Worm (Caenorhabditis elegans): ENCODE measurements around the gene Y57G7A.11.

Y57G7A.11 gene

ce11 chrII:1242475-1242874 lies 34.2 kb downstream of the Y57G7A.11 start (continued):
- TF ChIP-seq snu-23 (GFP tag; optimal IDR thresholded peaks at IDR 0.05) (no peak), nhr-71 (tag; optimal IDR thresholded peaks at IDR 0.05) (peak; percentile 11)

- no peak for TF ChIP-seq swsn-7 (tag; optimal IDR thresholded peaks at IDR 0.05)
- TF ChIP-seq blmp-1 (tag; optimal IDR thresholded peaks at IDR 0.05): peak; percentile 99
- no peak for TF ChIP-seq unc-130 (tag; optimal IDR thresholded peaks at IDR 0.05)
- no peak for TF ChIP-seq snu-23 (GFP tag; optimal IDR thresholded peaks at IDR 0.05)
Measured at ce11 chrII:1241176-1241730, 35.4 kb downstream of the Y57G7A.11 start.

ce11 chrII:1240436-1240835 lies 36.2 kb downstream of the Y57G7A.11 start:
- TF ChIP-seq rnt-1 (tag; optimal IDR thresholded peaks at IDR 0.05) (no peak), blmp-1 (tag; optimal IDR thresholded peaks at IDR 0.05) (peak; percentile 48), efl-1 (optimal IDR thresholded peaks at IDR 0.05) (no peak), efl-1 (GFP tag; optimal IDR thresholded peaks at IDR 0.05 in 1 of 2) (peak in 1 of 2 experiments; percentile 7)

DNA sequence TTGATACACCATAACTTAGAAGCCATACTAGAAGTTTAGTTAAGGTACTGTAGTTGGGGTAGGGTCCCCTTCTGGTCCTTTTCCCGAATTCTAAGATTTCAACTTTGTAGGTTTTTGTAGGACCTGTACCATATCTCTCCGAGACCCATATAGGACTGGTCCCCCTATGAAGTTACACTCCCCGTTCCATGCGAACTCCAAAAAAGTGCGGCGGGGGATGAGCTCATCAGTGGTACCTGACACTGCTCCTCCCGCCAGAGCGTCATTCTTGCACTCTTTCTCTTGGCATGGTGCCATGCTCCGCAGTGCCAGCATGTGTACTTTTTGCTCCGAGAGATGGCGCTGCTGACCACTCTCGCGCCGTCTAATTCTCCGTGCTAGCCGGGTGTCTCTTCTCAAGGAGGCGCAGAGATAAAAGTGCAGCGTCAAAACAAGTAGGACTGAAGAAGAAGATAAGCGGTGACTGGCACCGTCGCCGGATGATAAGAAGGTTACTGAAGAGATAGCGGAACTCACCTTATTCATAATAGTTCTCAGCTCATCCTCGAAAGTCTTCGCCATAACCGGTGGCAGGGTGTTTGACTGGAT lies 37.2 kb downstream of the Y57G7A.11 start:
- peak in 1 of 2 experiments; percentile 37 for TF ChIP-seq efl-1 (optimal IDR thresholded peaks at IDR 0.05)
- TF ChIP-seq efl-1 (GFP tag; optimal IDR thresholded peaks at IDR 0.05 in 1 of 2): peak in 1 of 2 experiments; percentile 40
- no peak for TF ChIP-seq nhr-20 (tag; optimal IDR thresholded peaks at IDR 0.05)
- TF ChIP-seq lin-15B (tag; optimal IDR thresholded peaks at IDR 0.05): no peak
- no peak for TF ChIP-seq sptf-1 (tag; optimal IDR thresholded peaks at IDR 0.05)
- no peak for TF ChIP-seq fkh-4 (tag; optimal IDR thresholded peaks at IDR 0.05; ENCODE audit: borderline replicate concordance)
- peak; percentile 21 for TF ChIP-seq rnt-1 (tag; optimal IDR thresholded peaks at IDR 0.05)
- peak; percentile 16 for TF ChIP-seq lin-14 (GFP tag; optimal IDR thresholded peaks at IDR 0.05)
- no peak for TF ChIP-seq ztf-11 (tag; optimal IDR thresholded peaks at IDR 0.05)
- peak; percentile 42 for TF ChIP-seq elt-2 (tag; optimal IDR thresholded peaks at IDR 0.05)
- TF ChIP-seq elt-3 (tag; optimal IDR thresholded peaks at IDR 0.05): peak in 1 of 6 experiments; percentile 10
- peak; percentile 17 for TF ChIP-seq ztf-4 (tag; optimal IDR thresholded peaks at IDR 0.05)
- no peak for TF ChIP-seq irx-1 (tag; optimal IDR thresholded peaks at IDR 0.05)
- no peak for TF ChIP-seq egl-27 (tag; optimal IDR thresholded peaks at IDR 0.05)
- TF ChIP-seq lsy-2 (tag; optimal IDR thresholded peaks at IDR 0.05): no peak
- peak; percentile 25 for TF ChIP-seq fkh-10 (GFP tag; optimal IDR thresholded peaks at IDR 0.05)
- TF ChIP-seq zip-4 (GFP tag; optimal IDR thresholded peaks at IDR 0.05): no peak
- TF ChIP-seq dpl-1 (GFP tag; optimal IDR thresholded peaks at IDR 0.05): no peak
- TF ChIP-seq dsc-1 (tag; optimal IDR thresholded peaks at IDR 0.05): no peak
- peak; percentile 22 for TF ChIP-seq blmp-1 (tag; optimal IDR thresholded peaks at IDR 0.05)

DNA sequence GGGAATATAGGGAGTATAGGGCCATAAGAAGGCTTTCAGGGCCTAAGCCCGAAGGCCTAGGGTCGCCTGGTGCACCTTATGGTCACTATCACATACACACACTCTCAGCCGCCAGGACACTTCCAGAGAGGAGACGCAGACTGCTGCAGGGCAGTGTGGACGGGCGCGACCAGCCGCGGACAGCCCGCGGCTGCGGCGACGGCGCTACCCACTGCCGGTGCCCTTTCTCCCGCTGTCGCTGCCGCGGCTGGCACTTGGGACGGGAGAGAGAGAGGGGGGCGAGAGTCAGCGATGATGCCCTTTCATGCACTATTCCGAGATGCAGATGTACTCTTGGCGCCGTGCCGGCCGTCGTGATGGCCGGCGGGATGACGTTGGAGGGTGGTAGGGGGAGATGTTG lies 38.8 kb downstream of the Y57G7A.11 start:
- no peak for TF ChIP-seq ama-1 (optimal IDR thresholded peaks at IDR 0.05)
- TF ChIP-seq zag-1 (tag; optimal IDR thresholded peaks at IDR 0.05): no peak
- TF ChIP-seq nhr-11 (tag; optimal IDR thresholded peaks at IDR 0.05): no peak
- TF ChIP-seq snpc-4 (tag; optimal IDR thresholded peaks at IDR 0.05): no peak
- peak; percentile 67 for TF ChIP-seq lin-14 (GFP tag; optimal IDR thresholded peaks at IDR 0.05)
- peak; percentile 92 for TF ChIP-seq ceh-8 (GFP tag; optimal IDR thresholded peaks at IDR 0.05)
- TF ChIP-seq egl-13 (tag; optimal IDR thresholded peaks at IDR 0.05): peak; percentile 21
- TF ChIP-seq hlh-17 (GFP tag; optimal IDR thresholded peaks at IDR 0.05; ENCODE audit: borderline replicate concordance): no peak
- no peak for TF ChIP-seq pqm-1 (tag; optimal IDR thresholded peaks at IDR 0.05)
- peak; percentile 23 for TF ChIP-seq nhr-71 (tag; optimal IDR thresholded peaks at IDR 0.05)
- no peak for TF ChIP-seq xbp-1 (tag; optimal IDR thresholded peaks at IDR 0.05)
- no peak for TF ChIP-seq ceh-63 (GFP tag; optimal IDR thresholded peaks at IDR 0.05)
- TF ChIP-seq nhr-77 (tag; optimal IDR thresholded peaks at IDR 0.05): no peak
- no peak for TF ChIP-seq lin-15B (tag; optimal IDR thresholded peaks at IDR 0.05)
- peak; percentile 24 for TF ChIP-seq jun-1 (tag; optimal IDR thresholded peaks at IDR 0.05)
- peak in 1 of 2 experiments; percentile 27 for TF ChIP-seq lin-35 (GFP tag; optimal IDR thresholded peaks at IDR 0.05)
- peak in 1 of 3 experiments; percentile 68 for TF ChIP-seq ceh-82 (tag; optimal IDR thresholded peaks at IDR 0.05)
- TF ChIP-seq grh-1 (GFP tag; IDR thresholded peaks at IDR 0.05): no peak
- TF ChIP-seq alr-1 (tag; optimal IDR thresholded peaks at IDR 0.05; ENCODE audit: borderline replicate concordance): no peak
- TF ChIP-seq tbx-2 (tag; optimal IDR thresholded peaks at IDR 0.05): no peak
- TF ChIP-seq mep-1 (tag; optimal IDR thresholded peaks at IDR 0.05): peak; percentile 14
- peak; percentile 29 for TF ChIP-seq fkh-10 (GFP tag; optimal IDR thresholded peaks at IDR 0.05)
- no peak for TF ChIP-seq pag-3 (tag; optimal IDR thresholded peaks at IDR 0.05; ENCODE audit: borderline replicate concordance, insufficient read depth)

Measured in whole organism, L1 larva.